Worm (Caenorhabditis elegans): ENCODE data around the gene ptr-24.

Gene ptr-24

DNA sequence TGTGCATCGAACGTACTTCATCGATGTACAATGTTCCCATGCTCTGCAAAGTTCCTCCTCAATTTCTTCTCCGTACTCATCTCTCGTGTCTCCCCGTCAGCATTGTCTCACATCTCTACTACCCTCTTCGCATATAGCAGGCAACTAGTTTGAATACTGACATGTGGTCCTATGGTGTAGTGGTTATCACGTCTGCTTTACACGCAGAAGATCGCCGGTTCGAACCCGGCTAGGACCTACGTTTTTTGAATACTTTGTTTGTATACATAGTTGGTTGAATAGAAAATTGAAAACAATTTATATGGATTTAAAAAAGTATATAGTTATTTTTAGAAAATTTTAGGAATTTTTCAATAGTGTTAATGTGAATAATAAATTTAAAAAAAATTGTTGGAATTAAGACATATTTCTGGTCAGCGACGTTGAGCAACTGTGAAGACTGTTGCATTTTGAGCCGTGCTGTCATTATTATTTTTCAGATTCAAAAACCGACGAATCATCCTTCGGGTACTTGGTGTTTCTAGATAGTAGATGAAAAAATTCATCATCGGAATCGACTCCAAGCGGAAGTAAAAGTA is 30.9 kb upstream of the ptr-24 start (continued):
- TF ChIP-seq nhr-6 (tag; optimal IDR thresholded peaks at IDR 0.05) (peak; percentile 63), lin-1 (GFP tag; IDR thresholded peaks at IDR 0.05) (peak; percentile 89), lin-13 (GFP tag; optimal IDR thresholded peaks at IDR 0.05) (peak; percentile 56), mep-1 (tag; optimal IDR thresholded peaks at IDR 0.05) (no peak), madf-9 (GFP tag; conservative IDR thresholded peaks at IDR 0.05) (peak; percentile 92), ceh-44 (GFP tag; IDR thresholded peaks at IDR 0.05) (peak; percentile 87), ZK337.2 (GFP tag; IDR thresholded peaks at IDR 0.05) (peak; percentile 87), lin-39 (tag; optimal IDR thresholded peaks at IDR 0.05) (no peak), daf-8 (GFP tag; IDR thresholded peaks at IDR 0.05) (peak; percentile 82; the same call in 1 of the 2 replicates), egl-27 (tag; optimal IDR thresholded peaks at IDR 0.05) (no peak), nhr-41 (GFP tag; IDR thresholded peaks at IDR 0.05) (peak; percentile 90)

ce11 chrX:13307852-13308251 is 30.0 kb upstream of the ptr-24 start:
- peak; percentile 40 for TF ChIP-seq nhr-48 (tag; optimal IDR thresholded peaks at IDR 0.05)
- no peak for TF ChIP-seq zip-11 (GFP tag; IDR thresholded peaks at IDR 0.05)
- peak; percentile 38; the same call in 1 of the 2 replicates for TF ChIP-seq vab-7 (GFP tag; IDR thresholded peaks at IDR 0.05)
- TF ChIP-seq mdl-1 (tag; optimal IDR thresholded peaks at IDR 0.05) = peak in 1 of 2 experiments; percentile 26
- TF ChIP-seq T26A8.4 (GFP tag; IDR thresholded peaks at IDR 0.05) = 0 out of 2 replicates have a peak, but pooled peaks have one; percentile 11
- TF ChIP-seq lsy-2 (tag; optimal IDR thresholded peaks at IDR 0.05) = no peak
- peak; percentile 50; the same call in 1 of the 2 replicates for TF ChIP-seq snpc-1.2 (GFP tag; IDR thresholded peaks at IDR 0.05)
- TF ChIP-seq lim-7 (GFP tag; IDR thresholded peaks at IDR 0.05) = peak; percentile 74
- TF ChIP-seq F26F4.8 (GFP tag; conservative IDR thresholded peaks at IDR 0.05) = no peak
- TF ChIP-seq hlh-30 (tag; optimal IDR thresholded peaks at IDR 0.05; ENCODE audit: insufficient read depth) = peak; percentile 18
- no peak for TF ChIP-seq tra-1 (GFP tag; IDR thresholded peaks at IDR 0.05)
- TF ChIP-seq lin-38 (GFP tag; IDR thresholded peaks at IDR 0.05) = peak; percentile 61
- TF ChIP-seq cey-2 (tag; optimal IDR thresholded peaks at IDR 0.05; ENCODE audit: borderline replicate concordance, insufficient read depth) = no peak
- TF ChIP-seq mes-2 (tag; optimal IDR thresholded peaks at IDR 0.05; ENCODE audit: poor library complexity, severe bottlenecking) = peak; percentile 41
- no peak for TF ChIP-seq mxl-2 (GFP tag; conservative IDR thresholded peaks at IDR 0.05)
- TF ChIP-seq pha-4 (GFP tag; IDR thresholded peaks at IDR 0.05) = peak; percentile 62; the same call in 1 of the 2 replicates
- TF ChIP-seq pha-4 (tag; optimal IDR thresholded peaks at IDR 0.05) = no peak
- TF ChIP-seq ztf-7 (tag; optimal IDR thresholded peaks at IDR 0.05) = no peak
- TF ChIP-seq nhr-102 (tag; optimal IDR thresholded peaks at IDR 0.05) = peak; percentile 10
- TF ChIP-seq hmg-1.1 (GFP tag; IDR thresholded peaks at IDR 0.05) = 0 out of 2 replicates have a peak, but pooled peaks have one; percentile 52
- TF ChIP-seq unc-62 (GFP tag; optimal IDR thresholded peaks at IDR 0.05 in 1 of 2) = no peak
- TF ChIP-seq unc-62 (tag; optimal IDR thresholded peaks at IDR 0.05) = no peak
- TF ChIP-seq ctbp-1 (GFP tag; IDR thresholded peaks at IDR 0.05) = no peak
- TF ChIP-seq mxl-3 (GFP tag; optimal IDR thresholded peaks at IDR 0.05) = peak; percentile 6
- TF ChIP-seq daf-12 (tag; optimal IDR thresholded peaks at IDR 0.05) = no peak
- 0 out of 2 replicates have a peak, but pooled peaks have one; percentile 11 for TF ChIP-seq madf-9 (GFP tag; conservative IDR thresholded peaks at IDR 0.05)
- TF ChIP-seq Y48G9A.11 (GFP tag; IDR thresholded peaks at IDR 0.05) = 0 out of 2 replicates have a peak, but pooled peaks have one; percentile 8
- peak; percentile 10 for TF ChIP-seq dve-1 (tag; optimal IDR thresholded peaks at IDR 0.05; ENCODE audit: insufficient read depth)
- peak; percentile 47 for TF ChIP-seq duxl-1 (tag; optimal IDR thresholded peaks at IDR 0.05; ENCODE audit: poor library complexity)
- peak; percentile 42 for TF ChIP-seq spr-1 (tag; optimal IDR thresholded peaks at IDR 0.05)
